Worm (Caenorhabditis elegans) whole organism, late embryonic: ENCODE data around the gene msp-74.

Experiments used
- ama-1 ChIP-seq: fragments of 150-350 bp; optimal IDR thresholded peaks from 2 replicates; lab custom pipeline; 2014
- sox-4 ChIP-seq: sonication (generic microtip); optimal IDR thresholded peaks from 2 replicates; lab custom pipeline; 2017; ENCODE audit warnings: mild to moderate bottlenecking, missing genetic modification characterization, inconsistent platforms, missing compliant biosample characterization
- tbx-2 ChIP-seq: sonication (generic microtip); optimal IDR thresholded peaks from 2 replicates; lab custom pipeline; 2016; ENCODE audit warnings: missing genetic modification characterization, missing compliant biosample characterization

DNA sequence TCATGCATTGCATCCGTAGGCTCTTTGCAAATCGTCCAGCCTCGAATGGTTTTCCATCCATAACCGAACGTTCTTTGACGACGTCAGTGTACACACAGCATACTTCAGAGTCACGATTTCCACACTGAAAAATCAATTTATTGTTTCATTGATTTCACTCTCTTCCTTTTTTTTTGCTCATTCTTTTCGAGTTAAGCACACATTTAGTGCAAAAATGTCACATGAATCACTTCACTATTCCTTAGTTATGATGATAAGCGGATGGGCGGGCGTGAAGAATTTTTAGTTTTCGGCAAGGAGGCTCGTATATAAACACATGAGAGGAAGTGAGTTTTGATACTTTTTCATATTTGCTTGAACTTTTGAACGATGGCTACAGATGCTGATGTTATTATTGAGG is 29.7 kb downstream of the msp-74 start, which contains the start of gene txt-9:
- TF ChIP-seq sox-4 (tag; lab: Kevin White, UChicago) (no peak), ama-1 (lab: Kevin White, UChicago) (no peak), tbx-2 (tag; lab: Kevin White, UChicago) (no peak)
